Fruit fly (Drosophila melanogaster): ENCODE results near the gene CG7099.

CG7099 gene

DNA sequence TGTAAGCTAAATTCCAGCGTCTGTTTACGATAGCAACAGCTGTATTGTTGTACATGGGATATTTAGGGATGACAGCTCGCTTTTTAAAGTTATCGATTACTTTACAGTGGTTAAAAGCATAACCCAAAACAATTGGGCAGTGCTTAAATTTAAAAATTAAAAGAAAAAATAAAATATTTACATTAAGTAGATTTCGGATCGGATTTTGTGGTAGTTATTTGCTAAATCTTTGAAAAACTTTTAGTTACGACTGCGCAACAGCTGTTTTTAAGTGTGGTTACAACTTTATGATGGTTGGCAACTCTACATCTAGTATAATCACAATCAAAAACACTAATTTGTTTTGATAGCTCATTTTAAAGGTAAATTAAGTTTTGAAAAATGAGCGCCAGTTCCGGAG is at the start of gene CG7099, which contains the start of gene Ing5:
TSS of gene CG7099 (plus strand) at position 317 of the 400 bp plus-strand sequence.
TSS of gene Ing5 (minus strand) at position 58 of the 400 bp plus-strand sequence.
- TF ChIP-seq Snoo (tag; optimal IDR thresholded peaks at IDR 0.05) (peak; percentile 95), CG17806 (tag; optimal IDR thresholded peaks at IDR 0.05) (peak; percentile 94), CG13204 (GFP tag; optimal IDR thresholded peaks at IDR 0.05) (no peak), Pif1A (GFP tag; optimal IDR thresholded peaks at IDR 0.05) (no peak), Pif1B (GFP tag; optimal IDR thresholded peaks at IDR 0.05) (peak; percentile 93), CG4496 (GFP tag; IDR thresholded peaks at IDR 0.05) (peak; percentile 96), Ets98B (GFP tag; IDR thresholded peaks at IDR 0.05) (peak; percentile 93), CG9948 (tag; optimal IDR thresholded peaks at IDR 0.05) (peak; percentile 92), CG32121 (GFP tag; IDR thresholded peaks at IDR 0.05) (peak; percentile 93), fd96Ca (GFP tag; IDR thresholded peaks at IDR 0.05) (peak; percentile 93), CG34367 (tag; optimal IDR thresholded peaks at IDR 0.05) (peak; percentile 88), CG14655 (GFP tag; optimal IDR thresholded peaks at IDR 0.05) (no peak), CG8301 (tag; optimal IDR thresholded peaks at IDR 0.05) (peak; percentile 89), CG10348 (GFP tag; IDR thresholded peaks at IDR 0.05) (peak; percentile 63), CG12605 (GFP tag; IDR thresholded peaks at IDR 0.05) (peak; percentile 89), gl (tag; optimal IDR thresholded peaks at IDR 0.05) (peak; percentile 77), CG15710 (tag; optimal IDR thresholded peaks at IDR 0.05) (peak; percentile 93), D1 (tag; optimal IDR thresholded peaks at IDR 0.05) (no peak), CG8159 (tag; optimal IDR thresholded peaks at IDR 0.05) (peak; percentile 93), EcR (GFP tag; optimal IDR thresholded peaks at IDR 0.05) (no peak), rn (GFP tag; IDR thresholded peaks at IDR 0.05) (peak; percentile 87)

DNA sequence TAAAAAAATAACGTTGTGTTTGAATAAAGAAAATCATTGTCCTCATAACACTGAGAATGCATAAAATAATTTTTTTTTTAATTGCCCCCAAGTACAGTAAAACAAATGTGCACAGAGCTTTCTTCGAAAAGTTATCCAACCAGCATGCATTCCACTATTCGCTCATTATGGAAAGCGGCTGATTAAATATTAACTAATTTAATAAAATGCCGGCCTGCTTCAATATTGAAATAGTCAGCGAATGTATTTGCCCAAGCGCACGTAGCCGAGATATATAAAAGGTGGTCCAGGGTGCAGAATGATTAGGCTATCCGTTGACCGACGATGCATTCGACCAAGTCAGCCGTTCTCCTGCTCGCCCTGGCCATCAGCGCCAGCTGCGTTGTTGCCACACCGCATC is 39.9 kb upstream of the CG7099 start, which contains the start of gene CG16826:
TSS of gene CG16826 (plus strand) at position 301 of the 400 bp plus-strand sequence.
- TF ChIP-seq CG8159 (tag; optimal IDR thresholded peaks at IDR 0.05) (no peak), CG13204 (GFP tag; optimal IDR thresholded peaks at IDR 0.05) (no peak), Pif1B (GFP tag; optimal IDR thresholded peaks at IDR 0.05) (no peak), CG32121 (GFP tag; IDR thresholded peaks at IDR 0.05) (no peak), CG8301 (tag; optimal IDR thresholded peaks at IDR 0.05) (no peak), CG9948 (tag; optimal IDR thresholded peaks at IDR 0.05) (no peak)

DNA sequence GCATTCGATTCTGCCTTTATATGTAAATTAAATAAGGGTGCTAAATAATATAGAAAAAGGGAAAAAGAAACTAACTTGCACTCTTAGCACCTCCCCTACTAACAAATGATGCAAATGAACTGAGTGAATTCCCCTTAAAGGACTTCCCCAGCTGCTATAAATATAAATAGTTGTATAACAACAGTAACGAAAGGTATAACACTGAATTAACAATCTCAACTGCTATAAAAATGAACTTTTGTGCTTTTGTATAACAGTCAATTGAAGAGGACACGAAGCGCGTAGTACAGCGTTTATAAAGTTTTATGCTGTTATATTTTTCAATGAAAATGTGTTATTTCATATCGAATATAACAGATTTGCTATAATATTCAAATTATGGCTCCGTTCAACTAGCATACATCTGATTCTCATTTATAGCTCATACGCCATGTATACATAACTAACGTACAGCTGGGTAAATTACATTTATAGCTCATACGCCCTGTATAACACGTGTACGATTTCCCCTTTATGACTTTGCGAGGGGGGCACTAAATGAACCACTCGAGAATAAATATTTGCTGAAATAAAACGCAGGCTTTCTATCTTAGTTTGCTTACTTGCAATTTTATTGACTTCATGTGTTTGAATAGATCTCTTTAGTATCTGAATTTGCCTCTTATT is 38.0 kb upstream of the CG7099 start:
- no peak for TF ChIP-seq rn (GFP tag; IDR thresholded peaks at IDR 0.05)
- TF ChIP-seq gl (tag; optimal IDR thresholded peaks at IDR 0.05) = no peak
- TF ChIP-seq CG15710 (tag; optimal IDR thresholded peaks at IDR 0.05) = no peak
- TF ChIP-seq CG13204 (GFP tag; optimal IDR thresholded peaks at IDR 0.05) = no peak
- TF ChIP-seq CG17806 (tag; optimal IDR thresholded peaks at IDR 0.05) = no peak
- no peak for TF ChIP-seq D1 (tag; optimal IDR thresholded peaks at IDR 0.05)
- TF ChIP-seq CG32121 (GFP tag; IDR thresholded peaks at IDR 0.05) = no peak
- TF ChIP-seq Snoo (tag; optimal IDR thresholded peaks at IDR 0.05) = no peak
- TF ChIP-seq CG34367 (tag; optimal IDR thresholded peaks at IDR 0.05) = no peak
- no peak for TF ChIP-seq CG9948 (tag; optimal IDR thresholded peaks at IDR 0.05)
- no peak for TF ChIP-seq CG8301 (tag; optimal IDR thresholded peaks at IDR 0.05)

DNA sequence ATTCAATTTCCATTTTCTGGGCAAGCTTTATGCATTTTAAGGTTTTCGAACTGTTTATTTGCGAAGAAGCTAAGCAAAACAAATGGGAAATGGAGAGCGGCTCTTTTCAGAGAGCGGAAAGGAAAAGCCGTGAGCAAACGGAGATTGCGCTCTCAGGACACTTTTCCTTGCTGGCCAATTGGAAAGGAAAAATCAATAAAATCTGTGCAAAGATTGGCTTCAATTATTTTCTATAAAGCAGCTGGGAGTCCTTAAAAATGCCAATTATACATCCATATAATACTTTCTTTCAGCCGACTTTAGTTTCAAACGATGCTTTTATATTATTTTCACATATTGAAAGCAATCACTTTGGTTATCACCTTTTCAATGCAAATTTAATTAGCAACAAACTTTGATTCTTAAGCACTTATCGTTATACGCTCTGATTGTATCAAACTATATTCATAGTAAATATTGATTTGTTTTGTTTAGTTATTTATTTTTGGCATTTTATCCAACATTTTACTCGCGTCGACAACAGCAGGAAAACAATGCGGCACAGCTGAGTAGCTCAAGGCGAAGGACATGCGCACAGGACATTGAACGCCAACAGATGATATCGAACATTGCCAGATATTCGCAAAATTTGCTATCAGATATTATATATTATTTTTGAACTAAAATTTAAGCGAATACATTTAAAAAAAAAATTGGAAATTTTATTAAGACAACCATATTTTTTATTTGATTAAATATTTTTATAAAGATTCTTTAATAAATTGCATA is 32.6 kb upstream of the CG7099 start, which contains the start of gene CG9395:
TSS of gene CG9395 (minus strand) at position 494 of the 768 bp plus-strand sequence.
- TF ChIP-seq CG9948 (tag; optimal IDR thresholded peaks at IDR 0.05) (no peak), CG4496 (GFP tag; IDR thresholded peaks at IDR 0.05) (no peak), CG34367 (tag; optimal IDR thresholded peaks at IDR 0.05) (no peak), CG8159 (tag; optimal IDR thresholded peaks at IDR 0.05) (no peak), rn (GFP tag; IDR thresholded peaks at IDR 0.05) (no peak), CG17806 (tag; optimal IDR thresholded peaks at IDR 0.05) (no peak), CG13204 (GFP tag; optimal IDR thresholded peaks at IDR 0.05) (no peak), CG15710 (tag; optimal IDR thresholded peaks at IDR 0.05) (no peak), CG12605 (GFP tag; IDR thresholded peaks at IDR 0.05) (no peak), Ets98B (GFP tag; IDR thresholded peaks at IDR 0.05) (no peak)

DNA sequence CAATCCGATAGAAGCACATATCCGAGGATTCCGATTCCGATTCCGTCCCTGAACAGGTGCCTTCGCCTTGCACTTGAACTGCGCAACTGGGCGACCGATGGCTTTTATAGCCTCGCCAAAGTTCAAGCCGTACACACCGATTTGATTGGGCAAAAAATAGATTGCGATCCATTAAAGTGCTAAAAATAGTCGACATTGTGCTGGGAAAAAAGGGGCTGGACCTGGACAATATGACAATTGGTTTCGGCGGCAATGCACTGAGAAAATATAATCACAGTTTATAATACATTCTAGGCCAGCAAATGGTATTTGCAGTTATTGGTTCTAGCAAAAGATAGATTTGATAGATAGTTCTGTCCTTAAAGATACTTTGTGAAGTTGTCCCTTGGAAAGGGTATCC is 25.9 kb upstream of the CG7099 start, which contains the start of gene CG9377:
TSS of gene CG9377 (minus strand) at position 101 of the 400 bp plus-strand sequence.
- no peak for TF ChIP-seq Pif1A (GFP tag; optimal IDR thresholded peaks at IDR 0.05)
- TF ChIP-seq rn (GFP tag; IDR thresholded peaks at IDR 0.05) = no peak
- TF ChIP-seq CG12605 (GFP tag; IDR thresholded peaks at IDR 0.05) = no peak
- TF ChIP-seq CG34367 (tag; optimal IDR thresholded peaks at IDR 0.05) = no peak
- TF ChIP-seq Pif1B (GFP tag; optimal IDR thresholded peaks at IDR 0.05) = no peak
- TF ChIP-seq CG13204 (GFP tag; optimal IDR thresholded peaks at IDR 0.05) = no peak
- no peak for TF ChIP-seq CG8301 (tag; optimal IDR thresholded peaks at IDR 0.05)
- TF ChIP-seq CG17806 (tag; optimal IDR thresholded peaks at IDR 0.05) = no peak
- TF ChIP-seq Snoo (tag; optimal IDR thresholded peaks at IDR 0.05) = no peak
- TF ChIP-seq Ets98B (GFP tag; IDR thresholded peaks at IDR 0.05) = no peak
- no peak for TF ChIP-seq CG4496 (GFP tag; IDR thresholded peaks at IDR 0.05)
- TF ChIP-seq CG8159 (tag; optimal IDR thresholded peaks at IDR 0.05) = no peak
- no peak for TF ChIP-seq CG9948 (tag; optimal IDR thresholded peaks at IDR 0.05)
- no peak for TF ChIP-seq CG14655 (GFP tag; optimal IDR thresholded peaks at IDR 0.05)
- TF ChIP-seq D1 (tag; optimal IDR thresholded peaks at IDR 0.05) = no peak
- TF ChIP-seq CG15710 (tag; optimal IDR thresholded peaks at IDR 0.05) = no peak

Measured in whole organism, pupa.